Worm (Caenorhabditis elegans) whole organism, L1 larva: Measurements from ENCODE around the gene nas-21.
"Not testable (repeated sequence)": the region's sequence is repeated elsewhere in the genome, so short reads cannot be mapped to it uniquely, and the experiment has no call there.

Source experiments
- aly-2 ChIP-seq: fragments of 150-350 bp; optimal IDR thresholded peaks from 2 replicates; lab custom pipeline; 2014; ENCODE audit warnings: missing biosample characterization, missing genetic modification characterization
- dpl-1 ChIP-seq, 3 experiments: fragments of 150-350 bp in 2 of 3; sonication (generic microtip) in 1 of 3; optimal IDR thresholded peaks; 2 replicates each; lab custom pipeline; 2014 to 2017; ENCODE audit warnings: missing biosample characterization in 3 of 3, missing genetic modification characterization in 3 of 3, missing genetic modification reagents in 3 of 3
- dsc-1 ChIP-seq: sonication (generic microtip); optimal IDR thresholded peaks from 2 replicates; lab custom pipeline; 2016; ENCODE audit warnings: mild to moderate bottlenecking, missing genetic modification characterization, missing compliant biosample characterization
- egl-27 ChIP-seq, 2 experiments: fragments of 150-350 bp in 1 of 2; sonication (generic microtip); optimal IDR thresholded peaks; 3 replicates each; lab custom pipeline; 2017 to 2018; ENCODE audit warnings: missing biosample characterization in 2 of 2, missing genetic modification characterization in 2 of 2, missing genetic modification reagents in 2 of 2
- grh-1 ChIP-seq: fragments of 200-800 bp; sonication (Bioruptor generic); IDR thresholded peaks from 2 replicates; pipeline ENCODE4 v1.3.6; 2022; ENCODE audit warnings: missing genetic modification reagents, missing genetic modification characterization, missing compliant biosample characterization
- hlh-4 ChIP-seq: sonication (generic microtip); optimal IDR thresholded peaks from 2 replicates; lab custom pipeline; 2016; ENCODE audit warnings: mild to moderate bottlenecking, missing genetic modification characterization, missing compliant biosample characterization
- irx-1 ChIP-seq: sonication (generic microtip); optimal IDR thresholded peaks from 2 replicates; lab custom pipeline; 2016; ENCODE audit warnings: missing genetic modification characterization, missing compliant biosample characterization
- nhr-11 ChIP-seq: fragments of 150-350 bp; optimal IDR thresholded peaks from 2 replicates; lab custom pipeline; 2014; ENCODE audit warnings: missing biosample characterization, missing genetic modification characterization
- nhr-76 ChIP-seq: sonication (generic microtip); optimal IDR thresholded peaks from 2 replicates; lab custom pipeline; 2017; ENCODE audit warnings: missing biosample characterization, missing genetic modification characterization
- unc-86 ChIP-seq: sonication (generic microtip); optimal IDR thresholded peaks from 2 replicates; lab custom pipeline; 2016; ENCODE audit warnings: missing genetic modification characterization, missing compliant biosample characterization
- ztf-11 ChIP-seq, 2 experiments: sonication (generic microtip); optimal IDR thresholded peaks; 2 replicates each; lab custom pipeline; 2016 to 2017; ENCODE audit warnings: missing genetic modification characterization in 2 of 2, missing biosample characterization in 1 of 2, missing compliant biosample characterization in 1 of 2

- not testable (repeated sequence) for TF ChIP-seq nhr-76 (tag; lab: Kevin White, UChicago); nhr-11 (tag; lab: Kevin White, UChicago); egl-27 (tag; optimal IDR thresholded peaks at IDR 0.05; lab: Kevin White, UChicago); dpl-1 (GFP tag; optimal IDR thresholded peaks at IDR 0.05; lab: Kevin White, UChicago); aly-2 (tag; lab: Kevin White, UChicago); dsc-1 (tag; lab: Kevin White, UChicago); hlh-4; grh-1 (GFP tag; lab: Robert Waterston, UW); irx-1 (tag; lab: Kevin White, UChicago); unc-86 (tag; lab: Kevin White, UChicago); ztf-11 (tag; optimal IDR thresholded peaks at IDR 0.05; lab: Kevin White, UChicago)
Observed at ce11 chrV:11480734-11481133, 8.4 kb downstream of the nas-21 start, which contains the start of gene T11F9.14.
